Worm (Caenorhabditis elegans): ENCODE results near the gene tba-4.
"Not testable (repeated sequence)": the region's sequence is repeated elsewhere in the genome, so short reads cannot be mapped to it uniquely, and the experiment has no call there.

Gene tba-4

DNA sequence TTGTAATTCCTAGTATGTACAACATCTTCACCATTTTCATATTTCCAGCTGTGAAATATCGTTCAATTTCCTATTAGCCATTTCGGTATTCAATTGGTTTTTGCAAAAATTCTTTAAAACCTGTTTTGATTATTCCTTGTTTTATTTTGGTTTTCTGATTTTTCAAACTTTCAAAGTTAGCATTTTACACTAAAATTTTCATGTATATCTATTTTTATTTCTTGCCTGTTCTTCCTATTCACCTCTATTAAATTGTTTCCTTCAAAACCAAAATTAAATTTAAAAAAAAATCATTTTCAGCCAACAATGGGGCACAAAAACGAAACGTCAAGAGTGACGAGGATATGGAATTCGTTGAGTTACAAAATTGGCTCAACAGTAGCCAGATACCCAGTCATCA, 29.5 kb upstream of the tba-4 start, which contains the start of gene ptr-8:
Gene ptr-8, plus strand, starts transcription at position 301 of the 400 bp plus-strand sequence.
- TF ChIP-seq elt-2 (tag; optimal IDR thresholded peaks at IDR 0.05) (no peak), eor-1 (tag; optimal IDR thresholded peaks at IDR 0.05) (no peak), nhr-43 (tag; optimal IDR thresholded peaks at IDR 0.05; ENCODE audit: poor library complexity, severe bottlenecking) (no peak), unc-62 (GFP tag; optimal IDR thresholded peaks at IDR 0.05) (no peak), egl-5 (tag; optimal IDR thresholded peaks at IDR 0.05) (no peak), R02D3.7 (tag; optimal IDR thresholded peaks at IDR 0.05) (no peak), unc-39 (tag; optimal IDR thresholded peaks at IDR 0.05) (no peak), ceh-28 (tag; optimal IDR thresholded peaks at IDR 0.05) (no peak), nhr-11 (tag; optimal IDR thresholded peaks at IDR 0.05) (no peak), ztf-4 (tag; optimal IDR thresholded peaks at IDR 0.05) (no peak), elt-1 (tag; optimal IDR thresholded peaks at IDR 0.05) (no peak)

DNA sequence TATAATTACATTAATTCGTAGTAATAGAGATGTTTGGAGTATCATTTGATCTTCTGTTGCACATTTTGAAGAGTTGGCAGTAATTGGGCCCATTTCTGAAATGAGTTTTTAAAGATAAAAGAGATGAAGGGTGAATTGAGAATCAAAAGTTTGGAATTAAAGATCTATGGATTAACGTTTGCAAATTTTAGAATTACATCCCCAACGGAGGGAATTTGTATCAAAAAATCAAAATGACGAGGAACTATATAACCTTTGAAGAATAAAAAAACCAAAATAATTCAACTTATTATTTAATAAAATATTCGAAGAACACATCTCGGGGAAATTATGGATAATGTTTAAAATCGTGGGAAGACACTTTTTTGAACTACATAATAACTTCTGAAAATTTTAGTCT, 23.5 kb upstream of the tba-4 start, which contains the start of gene sra-10:
Gene sra-10, minus strand, starts transcription at position 101 of the 400 bp plus-strand sequence.
- TF ChIP-seq elt-1 (tag; optimal IDR thresholded peaks at IDR 0.05) (no peak), pqm-1 (tag; optimal IDR thresholded peaks at IDR 0.05) (no peak)

DNA sequence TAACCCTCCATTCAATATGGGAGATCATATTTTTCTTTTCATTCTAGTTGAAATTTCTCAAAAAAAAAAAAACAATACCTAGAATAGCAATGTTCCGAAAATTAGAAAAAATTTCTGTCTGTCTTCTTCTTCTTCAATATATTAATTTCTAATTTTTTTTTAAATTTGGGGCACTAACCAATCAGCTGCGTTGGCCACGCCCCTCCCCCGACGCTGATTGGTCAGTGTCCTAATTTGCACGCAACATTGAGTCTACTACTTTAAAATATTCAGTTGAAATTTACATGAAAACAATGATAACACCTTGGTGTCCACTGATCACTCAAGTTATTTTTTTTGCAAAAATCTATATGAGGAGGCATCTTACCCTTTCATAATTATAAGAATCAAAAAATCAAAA, 22.5 kb upstream of the tba-4 start:
- peak; percentile 71 for TF ChIP-seq nfya-1 (tag; optimal IDR thresholded peaks at IDR 0.05; ENCODE audit: insufficient read depth)
- TF ChIP-seq nhr-28 (tag; optimal IDR thresholded peaks at IDR 0.05), result no peak

DNA sequence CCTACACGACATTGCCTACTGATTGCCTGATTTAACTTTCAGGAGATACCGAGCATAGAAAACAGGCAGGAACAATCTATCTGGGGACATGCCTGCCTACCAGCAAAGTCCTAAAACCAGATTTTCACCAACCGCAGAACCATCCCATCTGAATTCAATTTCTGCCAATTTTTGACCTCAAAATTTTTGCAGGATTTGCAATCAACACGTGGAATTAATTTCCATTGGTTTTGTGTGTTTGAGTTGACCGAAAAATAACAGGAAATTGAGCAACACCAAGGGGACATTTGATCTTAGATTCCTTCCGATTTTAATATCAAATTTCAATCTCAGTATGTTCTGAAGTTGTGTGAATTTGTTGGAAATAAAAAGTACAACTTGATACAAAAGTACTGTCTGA, 19.5 kb upstream of the tba-4 start:
- TF ChIP-seq unc-39 (tag; optimal IDR thresholded peaks at IDR 0.05) (no peak), ceh-82 (tag; optimal IDR thresholded peaks at IDR 0.05) (no peak), fkh-10 (GFP tag; optimal IDR thresholded peaks at IDR 0.05) (no peak), jun-1 (tag; optimal IDR thresholded peaks at IDR 0.05) (no peak), egl-5 (tag; optimal IDR thresholded peaks at IDR 0.05) (no peak), ceh-9 (tag; optimal IDR thresholded peaks at IDR 0.05) (no peak), nfya-1 (tag; optimal IDR thresholded peaks at IDR 0.05; ENCODE audit: insufficient read depth) (no peak), nhr-77 (tag; optimal IDR thresholded peaks at IDR 0.05) (no peak)

DNA sequence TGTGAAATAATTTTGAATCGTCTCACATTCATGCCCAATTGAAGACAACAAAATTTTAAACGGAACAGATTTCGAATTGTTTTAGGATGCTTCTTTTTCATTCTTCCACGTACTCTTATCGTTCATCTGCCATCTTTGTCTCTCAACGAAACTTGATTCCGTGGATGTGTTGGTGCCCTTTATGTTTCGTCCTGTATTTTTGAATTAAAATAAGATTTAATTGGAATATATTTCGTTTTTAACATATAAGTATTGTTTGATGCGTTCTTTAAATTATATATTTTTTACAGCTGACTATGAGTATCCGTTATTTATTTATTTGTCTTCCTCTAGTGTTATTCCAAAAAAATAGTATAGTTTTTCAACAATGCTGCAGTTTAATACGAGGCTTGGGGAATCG, 16.4 kb upstream of the tba-4 start, which contains the start of gene gly-1:
Gene gly-1, minus strand, starts transcription at position 101 of the 400 bp plus-strand sequence.
- TF ChIP-seq unc-62 (GFP tag; optimal IDR thresholded peaks at IDR 0.05) (no peak), ceh-28 (tag; optimal IDR thresholded peaks at IDR 0.05) (no peak), ceh-9 (tag; optimal IDR thresholded peaks at IDR 0.05) (no peak), nfya-1 (tag; optimal IDR thresholded peaks at IDR 0.05; ENCODE audit: insufficient read depth) (no peak), nhr-76 (tag; optimal IDR thresholded peaks at IDR 0.05) (no peak), snpc-4 (tag; optimal IDR thresholded peaks at IDR 0.05) (no peak), lin-15B (tag; optimal IDR thresholded peaks at IDR 0.05) (no peak)

DNA sequence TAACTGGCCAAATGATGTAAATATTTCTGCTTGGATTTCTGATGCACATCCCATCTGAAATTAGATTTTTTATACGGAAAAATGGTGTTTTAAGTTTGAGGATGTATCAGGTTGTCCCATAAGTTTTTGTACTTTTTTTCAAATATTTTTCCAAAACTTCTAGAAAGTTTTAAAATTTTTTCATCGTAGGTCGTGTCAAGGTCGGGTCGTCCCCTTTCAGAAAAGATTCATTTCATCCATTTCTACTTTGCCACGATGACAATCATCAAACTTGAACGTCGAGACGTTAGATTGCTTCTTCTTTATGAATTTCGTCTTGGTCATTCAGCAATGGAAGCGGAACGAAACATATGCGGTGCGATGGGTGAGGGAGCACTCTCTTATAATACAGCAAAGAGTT, 14.1 kb upstream of the tba-4 start, which contains the start of gene sra-12:
Gene sra-12, minus strand, starts transcription at position 101 of the 400 bp plus-strand sequence.
- TF ChIP-seq nhr-11 (tag; optimal IDR thresholded peaks at IDR 0.05); jun-1 (tag; optimal IDR thresholded peaks at IDR 0.05); fkh-10 (GFP tag; optimal IDR thresholded peaks at IDR 0.05): not testable (repeated sequence)

DNA sequence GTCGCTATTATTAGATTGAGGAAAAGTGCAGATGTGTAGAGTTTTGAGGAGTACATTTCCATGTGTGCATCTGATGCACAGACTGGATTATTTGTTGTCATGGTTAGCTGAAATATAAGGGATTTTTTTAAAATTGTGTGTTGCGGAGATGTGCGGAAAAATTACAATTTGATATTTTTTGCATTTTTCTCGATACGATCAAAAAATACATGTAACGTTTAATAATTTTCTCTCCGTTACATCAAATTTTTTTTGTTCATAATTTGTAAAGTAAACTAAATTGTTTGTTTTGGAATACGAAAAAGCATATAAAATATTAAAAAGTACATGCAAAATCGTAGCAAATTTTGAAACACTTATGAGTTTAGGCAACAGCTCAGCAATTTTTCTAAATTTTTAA, 8.3 kb upstream of the tba-4 start, which contains the start of gene sra-11:
Gene sra-11, minus strand, starts transcription at position 101 of the 400 bp plus-strand sequence.
- no peak for TF ChIP-seq elt-2 (tag; optimal IDR thresholded peaks at IDR 0.05)
- no peak for TF ChIP-seq elt-3 (tag; optimal IDR thresholded peaks at IDR 0.05)
- no peak for TF ChIP-seq daf-12 (tag; optimal IDR thresholded peaks at IDR 0.05)
- TF ChIP-seq mml-1 (tag; optimal IDR thresholded peaks at IDR 0.05), result no peak
- TF ChIP-seq ceh-28 (tag; optimal IDR thresholded peaks at IDR 0.05), result no peak

DNA sequence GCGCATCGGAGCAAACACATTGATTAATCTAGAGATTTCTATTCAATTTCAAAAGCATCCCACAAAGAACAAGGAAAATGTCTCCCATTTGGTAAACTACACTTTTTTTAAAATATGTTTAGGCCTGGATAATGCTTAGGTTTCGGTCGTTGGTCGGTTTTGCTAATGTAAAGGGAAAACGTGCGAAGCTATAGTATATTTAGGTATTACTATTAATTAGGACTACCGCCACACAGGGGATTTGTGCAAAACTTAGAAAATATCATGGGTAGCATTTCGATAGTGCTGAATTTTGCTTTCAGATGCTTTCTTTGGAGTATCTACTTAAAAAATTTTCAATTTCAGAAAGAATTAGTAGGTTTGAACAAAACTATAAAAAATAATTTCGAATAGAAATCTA, 5.5 kb upstream of the tba-4 start:
- TF ChIP-seq pqm-1 (tag; optimal IDR thresholded peaks at IDR 0.05) (no peak), sea-2 (GFP tag; optimal IDR thresholded peaks at IDR 0.05) (no peak), ztf-4 (tag; optimal IDR thresholded peaks at IDR 0.05) (no peak), R02D3.7 (tag; optimal IDR thresholded peaks at IDR 0.05) (no peak), nhr-237 (tag; optimal IDR thresholded peaks at IDR 0.05) (no peak), nhr-43 (tag; optimal IDR thresholded peaks at IDR 0.05; ENCODE audit: poor library complexity, severe bottlenecking) (no peak), lin-39 (tag; optimal IDR thresholded peaks at IDR 0.05) (no peak), nhr-76 (tag; optimal IDR thresholded peaks at IDR 0.05) (no peak), nhr-11 (tag; optimal IDR thresholded peaks at IDR 0.05) (no peak), lsy-12 (tag; optimal IDR thresholded peaks at IDR 0.05) (no peak)

All from whole organism, L3 larva.